Worm (Caenorhabditis elegans) whole organism, dauer: Measurements from ENCODE around the gene srz-54.

ENCODE experiments used
- unc-62 ChIP-seq: sonication (generic microtip); optimal IDR thresholded peaks from 2 replicates; lab custom pipeline; 2017; ENCODE audit warnings: missing biosample characterization, missing genetic modification reagents, missing genetic modification characterization

The srz-54 gene

DNA sequence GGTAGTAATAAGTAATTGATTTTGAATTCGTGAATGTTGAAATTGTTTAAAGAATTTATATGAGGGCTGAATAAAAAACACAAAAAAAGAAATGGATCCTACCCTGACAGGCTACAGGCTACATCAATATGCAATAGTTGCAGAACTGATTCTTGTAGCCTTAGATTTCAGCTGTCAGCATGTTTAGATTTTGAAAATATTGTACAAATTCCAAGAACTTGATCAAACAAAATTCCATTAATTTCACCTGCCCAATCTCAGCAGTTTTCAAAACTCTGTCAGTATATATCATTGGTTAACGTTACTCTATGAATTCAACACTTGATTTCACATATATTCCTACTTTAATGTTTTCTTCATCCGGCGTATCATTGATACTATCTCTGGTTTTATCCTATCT is 50.0 kb downstream of the srz-54 start:
- TF ChIP-seq unc-62 (GFP tag; lab: Kevin White, UChicago): no peak
